Fruit fly (Drosophila melanogaster) whole organism: ENCODE data around the gene Tob.

ENCODE experiments used
- Dll ChIP-seq: fragments of >200 bp; optimal IDR thresholded peaks from 2 replicates; lab custom pipeline; 2017
- usp ChIP-seq: fragments of >200 bp; optimal IDR thresholded peaks from 2 replicates; lab custom pipeline; 2017; ENCODE audit warnings: missing biosample characterization, missing genetic modification characterization, mixed read lengths

- TF ChIP-seq usp (GFP tag; lab: Kevin White, UChicago) (no peak), Dll (no peak)
Measured at dm6 chrX:16091431-16091990, at the start of gene Tob.
